Worm (Caenorhabditis elegans): Measurements from ENCODE around the gene arrd-17.
A peak's percentile ranks its signal among the peaks of the same experiment; 100 is the strongest.

The arrd-17 gene

ce11 chrIII:13614751-13615150 is 15.9 kb downstream of the arrd-17 start:
- peak; percentile 2 for TF ChIP-seq sdz-12 (GFP tag; optimal IDR thresholded peaks at IDR 0.05)
- peak; percentile 73 for TF ChIP-seq set-16 (GFP tag; IDR thresholded peaks at IDR 0.05)
- no peak for TF ChIP-seq attf-4 (tag; optimal IDR thresholded peaks at IDR 0.05)
- TF ChIP-seq aha-1 (tag): peak; percentile 13

ce11 chrIII:13614206-13614605 is 16.4 kb downstream of the arrd-17 start:
- TF ChIP-seq ceh-20 (GFP tag; IDR thresholded peaks at IDR 0.05): no peak
- TF ChIP-seq ama-1 (optimal IDR thresholded peaks at IDR 0.05): peak; percentile 36
- TF ChIP-seq unc-62 (GFP tag; optimal IDR thresholded peaks at IDR 0.05 in 1 of 2): peak in 1 of 2 experiments; percentile 77
- no peak for TF ChIP-seq unc-62 (tag; optimal IDR thresholded peaks at IDR 0.05)
- peak; percentile 77 for TF ChIP-seq aha-1 (tag)

- peak; percentile 37; the same call in 1 of the 2 replicates for TF ChIP-seq lin-1 (GFP tag; IDR thresholded peaks at IDR 0.05)
- TF ChIP-seq nhr-28 (tag; optimal IDR thresholded peaks at IDR 0.05): peak; percentile 86
- TF ChIP-seq dmd-6 (GFP tag; IDR thresholded peaks at IDR 0.05): peak; percentile 84
- TF ChIP-seq gei-8 (GFP tag; optimal IDR thresholded peaks at IDR 0.05): no peak
- TF ChIP-seq daf-16 (GFP tag; optimal IDR thresholded peaks at IDR 0.05): peak in 1 of 2 experiments; percentile 32
- TF ChIP-seq daf-16 (tag; optimal IDR thresholded peaks at IDR 0.05): peak; percentile 71
- peak; percentile 79 for TF ChIP-seq dve-1 (tag; optimal IDR thresholded peaks at IDR 0.05; ENCODE audit: insufficient read depth)
- peak; percentile 54; the same call in 1 of the 2 replicates for TF ChIP-seq pha-4 (GFP tag; IDR thresholded peaks at IDR 0.05)
- no peak for TF ChIP-seq pha-4 (tag; optimal IDR thresholded peaks at IDR 0.05)
- TF ChIP-seq nhr-48 (tag; optimal IDR thresholded peaks at IDR 0.05): peak; percentile 43
- no peak for TF ChIP-seq mdt-29 (GFP tag; IDR thresholded peaks at IDR 0.05)
- TF ChIP-seq php-3 (GFP tag; IDR thresholded peaks at IDR 0.05): peak; percentile 40; the same call in 1 of the 2 replicates
- TF ChIP-seq ztf-11 (tag; optimal IDR thresholded peaks at IDR 0.05): no peak
- no peak for TF ChIP-seq ceh-20 (GFP tag; IDR thresholded peaks at IDR 0.05)
- peak; percentile 73 for TF ChIP-seq nhr-102 (tag; optimal IDR thresholded peaks at IDR 0.05)
- peak; percentile 83 for TF ChIP-seq hlh-11 (tag; optimal IDR thresholded peaks at IDR 0.05)
- 0 out of 2 replicates have a peak, but pooled peaks have one; percentile 41 for TF ChIP-seq T26A8.4 (GFP tag; IDR thresholded peaks at IDR 0.05)
- peak; percentile 13; the same call in 1 of the 2 replicates for TF ChIP-seq lin-38 (GFP tag; IDR thresholded peaks at IDR 0.05)
- TF ChIP-seq R02D3.7 (tag; optimal IDR thresholded peaks at IDR 0.05): no peak
- TF ChIP-seq pqm-1 (tag; optimal IDR thresholded peaks at IDR 0.05): peak; percentile 94
- peak; percentile 43 for TF ChIP-seq mes-2 (tag; optimal IDR thresholded peaks at IDR 0.05; ENCODE audit: poor library complexity, severe bottlenecking)
Measured at ce11 chrIII:13607833-13608232, 22.8 kb downstream of the arrd-17 start, which contains the start of gene shpk-1. shpk-1 (plus strand) TSS chrIII:13608020.

ce11 chrIII:13606865-13607264 is 23.7 kb downstream of the arrd-17 start:
- no peak for TF ChIP-seq php-3 (GFP tag; IDR thresholded peaks at IDR 0.05)
- peak; percentile 23 for TF ChIP-seq dve-1 (tag; optimal IDR thresholded peaks at IDR 0.05; ENCODE audit: insufficient read depth)
- TF ChIP-seq pqm-1 (tag; optimal IDR thresholded peaks at IDR 0.05): peak; percentile 28
- no peak for TF ChIP-seq daf-16 (GFP tag; optimal IDR thresholded peaks at IDR 0.05)
- TF ChIP-seq daf-16 (tag; optimal IDR thresholded peaks at IDR 0.05): peak; percentile 37

- TF ChIP-seq Y75B8A.6 (GFP tag; IDR thresholded peaks at IDR 0.05) (no peak), ZK546.5 (tag; optimal IDR thresholded peaks at IDR 0.05) (no peak), nhr-77 (tag; optimal IDR thresholded peaks at IDR 0.05) (peak; percentile 77), nhr-76 (tag; optimal IDR thresholded peaks at IDR 0.05) (no peak), fkh-10 (GFP tag; optimal IDR thresholded peaks at IDR 0.05) (no peak), daf-16 (GFP tag; optimal IDR thresholded peaks at IDR 0.05) (peak in 1 of 2 experiments; percentile 15), daf-16 (tag; optimal IDR thresholded peaks at IDR 0.05) (peak; percentile 90), nhr-6 (tag; optimal IDR thresholded peaks at IDR 0.05) (no peak), gei-8 (GFP tag; optimal IDR thresholded peaks at IDR 0.05) (no peak), tra-1 (GFP tag; IDR thresholded peaks at IDR 0.05) (peak; percentile 61; the same call in 1 of the 2 replicates), hif-1 (tag; optimal IDR thresholded peaks at IDR 0.05) (peak in 1 of 2 experiments; percentile 26), mdt-29 (GFP tag; IDR thresholded peaks at IDR 0.05) (0 out of 2 replicates have a peak, but pooled peaks have one; percentile 31), tag-97 (GFP tag; IDR thresholded peaks at IDR 0.05) (no peak), unc-62 (GFP tag; optimal IDR thresholded peaks at IDR 0.05 in 1 of 2) (peak in 1 of 2 experiments; percentile 93), unc-62 (tag; optimal IDR thresholded peaks at IDR 0.05) (no peak), nhr-10 (tag; optimal IDR thresholded peaks at IDR 0.05) (peak; percentile 51), T20F7.1 (GFP tag; optimal IDR thresholded peaks at IDR 0.05) (no peak), lim-7 (GFP tag; IDR thresholded peaks at IDR 0.05) (no peak), hlh-11 (tag; optimal IDR thresholded peaks at IDR 0.05) (peak; percentile 87), mxl-3 (GFP tag; optimal IDR thresholded peaks at IDR 0.05) (peak; percentile 37), ZK337.2 (GFP tag; IDR thresholded peaks at IDR 0.05) (no peak), nhr-48 (tag; optimal IDR thresholded peaks at IDR 0.05) (peak; percentile 69)
Measured at ce11 chrIII:13606016-13606530, 24.5 kb downstream of the arrd-17 start, which contains the start of gene act-5. act-5 (minus strand) TSS chrIII:13606066.

Measured in whole organism, L4 larva.